Worm (Caenorhabditis elegans): ENCODE data around the gene rnf-121.

DNA sequence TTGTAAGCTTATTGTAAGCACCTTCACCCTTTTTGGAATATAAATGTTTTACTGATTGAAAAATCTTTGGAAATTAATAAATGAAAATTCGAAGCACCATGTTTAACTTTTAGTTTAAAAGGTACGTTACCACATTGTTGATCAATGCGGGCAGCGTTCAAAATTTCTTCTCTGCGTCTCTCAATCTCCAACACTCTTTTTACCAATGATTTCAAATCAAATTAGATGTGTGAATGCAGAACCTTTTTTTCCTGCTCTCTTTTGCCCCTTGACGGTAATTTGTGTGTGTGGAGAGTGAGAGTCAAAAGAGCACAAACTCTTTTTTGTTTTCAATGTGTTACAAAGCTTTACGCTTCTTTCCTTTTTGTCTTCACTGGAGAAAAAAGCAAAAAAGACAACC lies 46.9 kb downstream of the rnf-121 start:
- TF ChIP-seq mdl-1 (tag; optimal IDR thresholded peaks at IDR 0.05) (no peak), unc-62 (GFP tag; optimal IDR thresholded peaks at IDR 0.05) (no peak), ceh-82 (tag; optimal IDR thresholded peaks at IDR 0.05) (no peak), ces-1 (GFP tag; optimal IDR thresholded peaks at IDR 0.05) (no peak), ama-1 (optimal IDR thresholded peaks at IDR 0.05) (no peak), hlh-17 (GFP tag; optimal IDR thresholded peaks at IDR 0.05; ENCODE audit: borderline replicate concordance) (no peak), lin-13 (GFP tag; optimal IDR thresholded peaks at IDR 0.05) (no peak), snpc-4 (tag; optimal IDR thresholded peaks at IDR 0.05) (no peak), nhr-28 (tag; optimal IDR thresholded peaks at IDR 0.05) (no peak)
